Worm (Caenorhabditis elegans) whole organism, mixed stage, embryonic: ENCODE data around the gene F45E1.5.
A peak's percentile ranks its signal among the peaks of the same experiment; 100 is the strongest.

Experiments
- M03D4.4 ChIP-seq: sonication (generic microtip); optimal IDR thresholded peaks from 2 replicates; lab custom pipeline; 2017; ENCODE audit warnings: mild to moderate bottlenecking, missing genetic modification characterization, missing compliant biosample characterization
- bed-3 ChIP-seq: fragments of 200-800 bp; sonication (Bioruptor generic); optimal IDR thresholded peaks from 3 replicates; lab custom pipeline; 2018; ENCODE audit warnings: mild to moderate bottlenecking, missing genetic modification characterization, moderate library complexity, missing compliant biosample characterization
- blmp-1 ChIP-seq: fragments of 150-350 bp; optimal IDR thresholded peaks from 2 replicates; lab custom pipeline; 2014; ENCODE audit warnings: missing biosample characterization, missing genetic modification characterization
- ceh-39 ChIP-seq: fragments of 150-350 bp; optimal IDR thresholded peaks from 2 replicates; lab custom pipeline; 2014; ENCODE audit warnings: missing biosample characterization, missing genetic modification characterization
- ceh-43 ChIP-seq: fragments of 200-800 bp; sonication (Bioruptor generic); optimal IDR thresholded peaks from 2 replicates; lab custom pipeline; 2018; ENCODE audit warnings: mild to moderate bottlenecking, missing genetic modification characterization, moderate library complexity, missing compliant biosample characterization
- ceh-83 ChIP-seq: fragments of 200-800 bp; sonication (Bioruptor generic); optimal IDR thresholded peaks from 2 replicates; lab custom pipeline; 2018; ENCODE audit warnings: mild to moderate bottlenecking, missing genetic modification characterization, missing compliant biosample characterization
- ces-1 ChIP-seq: fragments of 150-350 bp; optimal IDR thresholded peaks from 2 replicates; lab custom pipeline; 2014; ENCODE audit warnings: missing biosample characterization, missing genetic modification reagents, missing genetic modification characterization
- cnd-1 ChIP-seq: fragments of 200-800 bp; sonication (Bioruptor generic); optimal IDR thresholded peaks from 2 replicates; lab custom pipeline; 2018; ENCODE audit warnings: mild to moderate bottlenecking, missing genetic modification characterization, missing compliant biosample characterization
- drap-1 ChIP-seq: fragments of 200-800 bp; sonication (Bioruptor generic); optimal IDR thresholded peaks from 3 replicates; lab custom pipeline; 2018; ENCODE audit warnings: mild to moderate bottlenecking, missing genetic modification characterization, missing compliant biosample characterization
- elt-1 ChIP-seq: sonication (generic microtip); optimal IDR thresholded peaks from 2 replicates; lab custom pipeline; 2017; ENCODE audit warnings: missing genetic modification characterization, mild to moderate bottlenecking, missing compliant biosample characterization, antibody characterized with exemption, moderate library complexity, borderline replicate concordance; ENCODE audit not compliant: insufficient read depth
- elt-3 ChIP-seq: fragments of 150-350 bp; optimal IDR thresholded peaks from 2 replicates; lab custom pipeline; 2014; ENCODE audit warnings: missing biosample characterization, missing genetic modification characterization
- flh-1 ChIP-seq: fragments of 200-800 bp; sonication (Bioruptor generic); optimal IDR thresholded peaks from 2 replicates; lab custom pipeline; 2018; ENCODE audit warnings: mild to moderate bottlenecking, missing genetic modification characterization, moderate library complexity, missing compliant biosample characterization
- ham-2 ChIP-seq: fragments of 200-800 bp; sonication (Bioruptor generic); optimal IDR thresholded peaks from 2 replicates; lab custom pipeline; 2018; ENCODE audit warnings: mild to moderate bottlenecking, missing genetic modification characterization, missing compliant biosample characterization
- hlh-1 ChIP-seq: fragments of 150-350 bp; optimal IDR thresholded peaks from 2 replicates; lab custom pipeline; 2014; ENCODE audit warnings: missing biosample characterization, missing genetic modification reagents, missing genetic modification characterization
- lin-13 ChIP-seq: fragments of 150-350 bp; optimal IDR thresholded peaks from 2 replicates; lab custom pipeline; 2014; ENCODE audit warnings: missing biosample characterization, missing genetic modification characterization
- lin-32 ChIP-seq: fragments of 200-800 bp; sonication (Bioruptor generic); optimal IDR thresholded peaks from 2 replicates; lab custom pipeline; 2018; ENCODE audit warnings: mild to moderate bottlenecking, missing genetic modification characterization, missing compliant biosample characterization
- lsy-2 ChIP-seq: fragments of 150-350 bp; optimal IDR thresholded peaks from 2 replicates; lab custom pipeline; 2014; ENCODE audit warnings: missing biosample characterization, missing genetic modification characterization
- mab-5 ChIP-seq: fragments of 150-350 bp; optimal IDR thresholded peaks from 2 replicates; lab custom pipeline; 2014; ENCODE audit warnings: missing biosample characterization, missing genetic modification characterization
- mep-1 ChIP-seq: fragments of 150-350 bp; optimal IDR thresholded peaks from 2 replicates; lab custom pipeline; 2017; ENCODE audit warnings: missing biosample characterization, missing genetic modification reagents, missing genetic modification characterization, inconsistent platforms
- mls-2 ChIP-seq: sonication (generic microtip); optimal IDR thresholded peaks from 2 replicates; lab custom pipeline; 2016; ENCODE audit warnings: mild to moderate bottlenecking, missing genetic modification characterization, moderate library complexity, missing compliant biosample characterization
- nhr-12 ChIP-seq: fragments of 150-350 bp; optimal IDR thresholded peaks from 2 replicates; lab custom pipeline; 2014; ENCODE audit warnings: missing biosample characterization, missing genetic modification characterization
- nhr-2 ChIP-seq: fragments of 150-350 bp; optimal IDR thresholded peaks from 2 replicates; lab custom pipeline; 2014; ENCODE audit warnings: missing biosample characterization, missing genetic modification characterization
- nhr-237 ChIP-seq: fragments of 150-350 bp; optimal IDR thresholded peaks from 2 replicates; lab custom pipeline; 2014; ENCODE audit warnings: missing biosample characterization, missing genetic modification characterization
- nhr-28 ChIP-seq: fragments of 150-350 bp; optimal IDR thresholded peaks from 2 replicates; lab custom pipeline; 2014; ENCODE audit warnings: missing biosample characterization, missing genetic modification characterization
- nhr-76 ChIP-seq: sonication (generic microtip); optimal IDR thresholded peaks from 2 replicates; lab custom pipeline; 2017; ENCODE audit warnings: missing biosample characterization, missing genetic modification characterization
- pha-4 ChIP-seq: fragments of 150-350 bp; optimal IDR thresholded peaks from 2 replicates; lab custom pipeline; 2018; ENCODE audit warnings: missing biosample characterization, missing genetic modification reagents, missing genetic modification characterization
- sem-2 ChIP-seq: fragments of 200-800 bp; sonication (Bioruptor generic); optimal IDR thresholded peaks from 2 replicates; lab custom pipeline; 2018; ENCODE audit warnings: mild to moderate bottlenecking, missing genetic modification characterization, missing compliant biosample characterization
- snpc-4 ChIP-seq: fragments of 150-350 bp; optimal IDR thresholded peaks from 2 replicates; lab custom pipeline; 2014; ENCODE audit warnings: missing biosample characterization, missing genetic modification characterization
- sptf-1 ChIP-seq: sonication (generic microtip); optimal IDR thresholded peaks from 2 replicates; lab custom pipeline; 2017; ENCODE audit warnings: mild to moderate bottlenecking, missing genetic modification characterization, moderate library complexity, missing compliant biosample characterization
- tbx-8 ChIP-seq: fragments of 200-800 bp; sonication (Bioruptor generic); optimal IDR thresholded peaks from 2 replicates; lab custom pipeline; 2018; ENCODE audit warnings: mild to moderate bottlenecking, missing genetic modification characterization, moderate library complexity, missing compliant biosample characterization
- unc-120 ChIP-seq: sonication (generic microtip); optimal IDR thresholded peaks from 2 replicates; lab custom pipeline; 2017; ENCODE audit warnings: missing genetic modification characterization, missing compliant biosample characterization; ENCODE audit not compliant: poor library complexity, severe bottlenecking
- unc-39 ChIP-seq: fragments of 150-350 bp; optimal IDR thresholded peaks from 2 replicates; lab custom pipeline; 2014; ENCODE audit warnings: missing biosample characterization, missing genetic modification characterization
- unc-62 ChIP-seq: fragments of 150-350 bp; optimal IDR thresholded peaks from 2 replicates; lab custom pipeline; 2014; ENCODE audit warnings: missing biosample characterization, missing genetic modification reagents, missing genetic modification characterization
- zip-8 ChIP-seq: fragments of 150-350 bp; optimal IDR thresholded peaks from 2 replicates; lab custom pipeline; 2014; ENCODE audit warnings: missing biosample characterization, missing genetic modification characterization
- ztf-11 ChIP-seq: fragments of 150-350 bp; optimal IDR thresholded peaks from 2 replicates; lab custom pipeline; 2014; ENCODE audit warnings: missing biosample characterization, missing genetic modification characterization

The F45E1.5 gene

ce11 chrX:7951578-7951977, 24.9 kb upstream of the F45E1.5 start:
- peak; percentile 66 for TF ChIP-seq ceh-43 (GFP tag; lab: Kevin White, UChicago)
- TF ChIP-seq unc-39 (tag; lab: Kevin White, UChicago) = no peak
- peak; percentile 23 for TF ChIP-seq flh-1 (GFP tag; lab: Kevin White, UChicago)
- TF ChIP-seq unc-120 (tag; lab: Kevin White, UChicago) = peak; percentile 55
- peak; percentile 76 for TF ChIP-seq nhr-2
- no peak for TF ChIP-seq ceh-83 (GFP tag; lab: Kevin White, UChicago)
- no peak for TF ChIP-seq nhr-12 (tag; lab: Kevin White, UChicago)
- TF ChIP-seq mab-5 = no peak
- no peak for TF ChIP-seq snpc-4 (tag; lab: Kevin White, UChicago)
- TF ChIP-seq ztf-11 (tag; lab: Kevin White, UChicago) = peak; percentile 60
- no peak for TF ChIP-seq blmp-1
- TF ChIP-seq sptf-1 (tag; lab: Kevin White, UChicago) = peak; percentile 67
- TF ChIP-seq nhr-76 = no peak
- TF ChIP-seq mep-1 (tag; lab: Kevin White, UChicago) = peak; percentile 52
- peak; percentile 73 for TF ChIP-seq drap-1 (GFP tag; lab: Kevin White, UChicago)
- peak; percentile 51 for TF ChIP-seq lin-13 (tag; lab: Kevin White, UChicago)
- no peak for TF ChIP-seq zip-8 (tag; lab: Kevin White, UChicago)
- no peak for TF ChIP-seq bed-3 (GFP tag; lab: Kevin White, UChicago)
- peak; percentile 64 for TF ChIP-seq hlh-1 (tag; lab: Kevin White, UChicago)
- peak; percentile 54 for TF ChIP-seq M03D4.4 (tag; lab: Kevin White, UChicago)
- no peak for TF ChIP-seq lin-32
- peak; percentile 55 for TF ChIP-seq ceh-39 (tag; lab: Kevin White, UChicago)
- TF ChIP-seq ham-2 = peak; percentile 91
- no peak for TF ChIP-seq sem-2
- TF ChIP-seq cnd-1 = peak; percentile 67
- no peak for TF ChIP-seq elt-3
- TF ChIP-seq unc-62 (GFP tag; lab: Kevin White, UChicago) = peak; percentile 79
- no peak for TF ChIP-seq lsy-2 (tag; lab: Kevin White, UChicago)
- TF ChIP-seq nhr-28 = no peak
- TF ChIP-seq mls-2 = peak; percentile 91
- peak; percentile 79 for TF ChIP-seq ces-1 (GFP tag; lab: Kevin White, UChicago)
- TF ChIP-seq elt-1 = peak; percentile 26
- TF ChIP-seq tbx-8 = no peak
- TF ChIP-seq nhr-237 (tag; lab: Kevin White, UChicago) = no peak
- TF ChIP-seq pha-4 = peak; percentile 28
- TF ChIP-seq, all 35 proteins: peak for 19

- TF ChIP-seq sem-2 (no peak), lin-32 (no peak), bed-3 (GFP tag; lab: Kevin White, UChicago) (no peak), sptf-1 (tag; lab: Kevin White, UChicago) (no peak), ceh-43 (GFP tag; lab: Kevin White, UChicago) (no peak)
Measured at ce11 chrX:7952226-7953062, 24.1 kb upstream of the F45E1.5 start.

- TF ChIP-seq mls-2 (no peak), lsy-2 (tag; lab: Kevin White, UChicago) (no peak), elt-3 (no peak), drap-1 (GFP tag; lab: Kevin White, UChicago) (no peak), lin-13 (tag; lab: Kevin White, UChicago) (no peak), cnd-1 (no peak), ham-2 (no peak), ces-1 (GFP tag; lab: Kevin White, UChicago) (no peak), sem-2 (no peak), mab-5 (no peak), elt-1 (no peak), pha-4 (no peak), nhr-2 (no peak), ztf-11 (tag; lab: Kevin White, UChicago) (no peak), hlh-1 (tag; lab: Kevin White, UChicago) (no peak), nhr-28 (no peak), flh-1 (GFP tag; lab: Kevin White, UChicago) (no peak), nhr-237 (tag; lab: Kevin White, UChicago) (no peak), blmp-1 (no peak), sptf-1 (tag; lab: Kevin White, UChicago) (no peak)
Measured at ce11 chrX:7953063-7953337, 23.5 kb upstream of the F45E1.5 start.
